Fruit fly (Drosophila melanogaster) whole organism, embryonic: ENCODE data around the gene CG31100.

Experiments
- C15 ChIP-seq: fragments of 200-800 bp; sonication (Bioruptor generic); IDR thresholded peaks from 3 replicates; pipeline ENCODE4 v1.3.6; 2022; ENCODE audit warnings: missing biosample characterization, missing genetic modification characterization
- CG10462 ChIP-seq: fragments of 200-800 bp; sonication (Bioruptor generic); optimal IDR thresholded peaks from 2 replicates; lab custom pipeline; 2016; ENCODE audit warnings: missing biosample characterization, missing genetic modification characterization
- CG10654 ChIP-seq: fragments of 200-800 bp; sonication (Bioruptor generic); optimal IDR thresholded peaks from 2 replicates; lab custom pipeline; 2016; ENCODE audit warnings: missing biosample characterization, missing genetic modification characterization
- CG15011 ChIP-seq: fragments of 200-800 bp; sonication (Bioruptor generic); optimal IDR thresholded peaks from 3 replicates; lab custom pipeline; 2018; ENCODE audit warnings: missing biosample characterization, mild to moderate bottlenecking, missing genetic modification characterization
- CG15269 ChIP-seq: fragments of 200-800 bp; sonication (Bioruptor generic); optimal IDR thresholded peaks from 2 replicates; lab custom pipeline; 2018; ENCODE audit warnings: missing biosample characterization, mild to moderate bottlenecking, missing genetic modification characterization, moderate library complexity
- CG1602 ChIP-seq: fragments of 200-800 bp; sonication (Bioruptor generic); optimal IDR thresholded peaks from 3 replicates; lab custom pipeline; 2016; ENCODE audit warnings: missing biosample characterization, missing genetic modification characterization
- CG17802 ChIP-seq: fragments of 200-800 bp; sonication (Bioruptor generic); optimal IDR thresholded peaks from 2 replicates; lab custom pipeline; 2018; ENCODE audit warnings: missing biosample characterization, mild to moderate bottlenecking, missing genetic modification characterization, moderate library complexity
- CG8290 ChIP-seq, 3 experiments: fragments of 200-800 bp; sonication (Bioruptor generic); optimal IDR thresholded peaks; 2 replicates each; lab custom pipeline; 2016 to 2019; ENCODE audit warnings: missing biosample characterization in 3 of 3, missing genetic modification characterization in 3 of 3, mild to moderate bottlenecking in 2 of 3, moderate library complexity in 1 of 3
- CG8765 ChIP-seq: fragments of 200-800 bp; sonication (Bioruptor generic); IDR thresholded peaks from 2 replicates; pipeline ENCODE4 v1.3.6; 2022; ENCODE audit warnings: missing biosample characterization, missing genetic modification characterization
- CG8944 ChIP-seq: fragments of 200-800 bp; sonication (Bioruptor generic); optimal IDR thresholded peaks from 3 replicates; lab custom pipeline; 2016; ENCODE audit warnings: missing biosample characterization, missing genetic modification characterization
- CG9797 ChIP-seq: fragments of 200-800 bp; sonication (Bioruptor generic); optimal IDR thresholded peaks from 3 replicates; lab custom pipeline; 2018; ENCODE audit warnings: missing biosample characterization, mild to moderate bottlenecking, missing genetic modification characterization
- Dll ChIP-seq: fragments of 200-800 bp; sonication (Bioruptor generic); IDR thresholded peaks from 4 replicates; pipeline ENCODE4 v1.3.6; 2022; ENCODE audit warnings: missing biosample characterization, missing genetic modification characterization; ENCODE audit not compliant: partially characterized antibody
- Dp ChIP-seq: fragments of 200-800 bp; sonication (Bioruptor generic); optimal IDR thresholded peaks from 2 replicates; lab custom pipeline; 2018; ENCODE audit warnings: missing biosample characterization, mild to moderate bottlenecking, missing genetic modification characterization, moderate library complexity
- HLH54F ChIP-seq: fragments of 200-800 bp; sonication (Bioruptor generic); optimal IDR thresholded peaks from 3 replicates; lab custom pipeline; 2016; ENCODE audit warnings: missing biosample characterization, missing genetic modification characterization
- HmgD ChIP-seq: fragments of 200-800 bp; sonication (Bioruptor generic); optimal IDR thresholded peaks from 3 replicates; lab custom pipeline; 2016; ENCODE audit warnings: missing biosample characterization, missing genetic modification characterization
- Jarid2 ChIP-seq: fragments of 200-800 bp; sonication (Bioruptor generic); optimal IDR thresholded peaks from 3 replicates; lab custom pipeline; 2017; ENCODE audit warnings: mild to moderate bottlenecking, missing biosample characterization, missing genetic modification reagents, missing genetic modification characterization
- Kr ChIP-seq: fragments of 200-800 bp; sonication (Bioruptor generic); optimal IDR thresholded peaks from 2 replicates; lab custom pipeline; 2017; ENCODE audit warnings: missing biosample characterization, mild to moderate bottlenecking, missing genetic modification characterization
- Meics ChIP-seq: fragments of 200-800 bp; sonication (Bioruptor generic); optimal IDR thresholded peaks from 2 replicates; lab custom pipeline; 2017; ENCODE audit warnings: missing biosample characterization, mild to moderate bottlenecking, missing genetic modification characterization
- NFAT ChIP-seq: fragments of 200-800 bp; sonication (Bioruptor generic); IDR thresholded peaks from 2 replicates; pipeline ENCODE4 v1.3.6; 2022; ENCODE audit warnings: missing biosample characterization, missing genetic modification characterization
- NK7.1 ChIP-seq: fragments of 200-800 bp; sonication (Bioruptor generic); optimal IDR thresholded peaks from 3 replicates; lab custom pipeline; 2016; ENCODE audit warnings: missing biosample characterization, missing genetic modification characterization
- Tbp ChIP-seq: fragments of >200 bp; optimal IDR thresholded peaks from 2 replicates; lab custom pipeline; 2018; ENCODE audit warnings: missing biosample characterization, missing genetic modification characterization
- Trl ChIP-seq, 3 experiments: fragments of >200 bp in 2 of 3; fragments of 200-800 bp in 1 of 3; sonication (Bioruptor generic) in 1 of 3; optimal IDR thresholded peaks; 2 replicates in 1 of 3; 3 replicates in 2 of 3; lab custom pipeline; 2016 to 2017; ENCODE audit warnings: missing biosample characterization in 1 of 3, missing genetic modification characterization in 1 of 3
- ab ChIP-seq: fragments of 200-800 bp; sonication (Bioruptor generic); optimal IDR thresholded peaks from 2 replicates; lab custom pipeline; 2016; ENCODE audit warnings: missing biosample characterization, missing genetic modification characterization
- ac ChIP-seq: fragments of 200-800 bp; sonication (Bioruptor generic); optimal IDR thresholded peaks from 3 replicates; lab custom pipeline; 2017; ENCODE audit warnings: missing biosample characterization, mild to moderate bottlenecking, missing genetic modification characterization
- az2 ChIP-seq: fragments of 200-800 bp; sonication (Bioruptor generic); optimal IDR thresholded peaks from 3 replicates; lab custom pipeline; 2016; ENCODE audit warnings: missing biosample characterization, missing genetic modification characterization
- bigmax ChIP-seq: fragments of 200-800 bp; sonication (Bioruptor generic); optimal IDR thresholded peaks from 2 replicates; lab custom pipeline; 2018; ENCODE audit warnings: missing biosample characterization, mild to moderate bottlenecking, missing genetic modification characterization
- br ChIP-seq: fragments of >200 bp; optimal IDR thresholded peaks from 2 replicates; lab custom pipeline; 2017
- cas ChIP-seq: fragments of 200-800 bp; sonication (Bioruptor generic); IDR thresholded peaks from 2 replicates; pipeline ENCODE4 v1.3.6; 2022; ENCODE audit warnings: missing biosample characterization, missing genetic modification characterization
- corto ChIP-seq: fragments of 200-800 bp; sonication (Bioruptor generic); optimal IDR thresholded peaks from 2 replicates; lab custom pipeline; 2016; ENCODE audit warnings: missing biosample characterization, mild to moderate bottlenecking, missing genetic modification characterization, moderate library complexity
- danr ChIP-seq: fragments of 200-800 bp; sonication (Bioruptor generic); IDR thresholded peaks from 2 replicates; pipeline ENCODE4 v1.3.6; 2022; ENCODE audit warnings: missing biosample characterization, missing genetic modification characterization
- dysf ChIP-seq: fragments of 200-800 bp; sonication (Bioruptor generic); IDR thresholded peaks from 3 replicates; pipeline ENCODE4 v1.3.6; 2022; ENCODE audit warnings: missing biosample characterization, missing genetic modification characterization
- ind ChIP-seq: fragments of 200-800 bp; sonication (Bioruptor generic); optimal IDR thresholded peaks from 3 replicates; lab custom pipeline; 2016; ENCODE audit warnings: missing biosample characterization, missing genetic modification characterization
- knrl ChIP-seq: fragments of 200-800 bp; sonication (Bioruptor generic); IDR thresholded peaks from 3 replicates; pipeline ENCODE4 v1.3.6; 2022; ENCODE audit warnings: missing biosample characterization, missing genetic modification characterization; ENCODE audit not compliant: partially characterized antibody
- lola ChIP-seq, 3 experiments: fragments of >200 bp in 2 of 3; fragments of 200-800 bp in 1 of 3; sonication (Bioruptor generic) in 1 of 3; optimal IDR thresholded peaks; 2 replicates each; lab custom pipeline; 2017 to 2019; ENCODE audit warnings: missing biosample characterization in 3 of 3, missing genetic modification characterization in 3 of 3, mild to moderate bottlenecking in 1 of 3, moderate library complexity in 1 of 3
- p53 ChIP-seq: fragments of 200-800 bp; sonication (Bioruptor generic); optimal IDR thresholded peaks from 2 replicates; lab custom pipeline; 2016; ENCODE audit warnings: missing biosample characterization, missing genetic modification characterization
- pfk ChIP-seq: fragments of 200-800 bp; sonication (Bioruptor generic); optimal IDR thresholded peaks from 2 replicates; lab custom pipeline; 2018; ENCODE audit warnings: missing biosample characterization, mild to moderate bottlenecking, missing genetic modification characterization, moderate library complexity
- ranshi ChIP-seq: fragments of 200-800 bp; sonication (Bioruptor generic); IDR thresholded peaks from 2 replicates; pipeline ENCODE4 v1.3.6; 2022; ENCODE audit warnings: missing biosample characterization, missing genetic modification characterization
- repo ChIP-seq: fragments of 200-800 bp; sonication (Bioruptor generic); optimal IDR thresholded peaks from 2 replicates; lab custom pipeline; 2016; ENCODE audit warnings: missing biosample characterization, missing genetic modification characterization
- salm ChIP-seq: fragments of 200-800 bp; sonication (Bioruptor generic); optimal IDR thresholded peaks from 2 replicates; lab custom pipeline; 2018; ENCODE audit warnings: missing biosample characterization, mild to moderate bottlenecking, missing genetic modification characterization
- sisA ChIP-seq: fragments of 200-800 bp; sonication (Bioruptor generic); IDR thresholded peaks from 2 replicates; pipeline ENCODE4 v1.3.6; 2022; ENCODE audit warnings: missing biosample characterization, missing genetic modification characterization
- slp2 ChIP-seq: fragments of 200-800 bp; sonication (Bioruptor generic); optimal IDR thresholded peaks from 2 replicates; lab custom pipeline; 2016; ENCODE audit warnings: missing biosample characterization, missing genetic modification characterization
- sqz ChIP-seq: fragments of 200-800 bp; sonication (Bioruptor generic); optimal IDR thresholded peaks from 3 replicates; lab custom pipeline; 2018; ENCODE audit warnings: missing biosample characterization, mild to moderate bottlenecking, missing genetic modification characterization
- ssp ChIP-seq: fragments of 200-800 bp; sonication (Bioruptor generic); IDR thresholded peaks from 2 replicates; pipeline ENCODE4 v1.3.6; 2022; ENCODE audit warnings: missing biosample characterization, missing genetic modification characterization
- sug ChIP-seq: fragments of 200-800 bp; optimal IDR thresholded peaks from 2 replicates; lab custom pipeline; 2019; ENCODE audit warnings: missing biosample characterization, mild to moderate bottlenecking, missing genetic modification characterization, moderate library complexity
- tgo ChIP-seq: fragments of 200-800 bp; sonication (Bioruptor generic); IDR thresholded peaks from 3 replicates; pipeline ENCODE4 v1.3.6; 2022; ENCODE audit warnings: missing biosample characterization, missing genetic modification characterization
- tin ChIP-seq: fragments of 200-800 bp; sonication (Bioruptor generic); optimal IDR thresholded peaks from 3 replicates; lab custom pipeline; 2016; ENCODE audit warnings: missing biosample characterization, missing genetic modification characterization
- unpg ChIP-seq: fragments of 200-800 bp; sonication (Bioruptor generic); optimal IDR thresholded peaks from 3 replicates; lab custom pipeline; 2018; ENCODE audit warnings: missing biosample characterization, mild to moderate bottlenecking, missing genetic modification characterization, moderate library complexity
- yki ChIP-seq: fragments of >200 bp; optimal IDR thresholded peaks from 3 replicates; lab custom pipeline; 2018
- zen2 ChIP-seq: fragments of 200-800 bp; sonication (Bioruptor generic); IDR thresholded peaks from 3 replicates; pipeline ENCODE4 v1.3.6; 2022; ENCODE audit warnings: missing biosample characterization, missing genetic modification characterization; ENCODE audit not compliant: partially characterized antibody

Gene CG31100

dm6 chr3R:8979850-8980775, 23.3 kb downstream of the CG31100 start (continued):
- TF ChIP-seq ssp (GFP tag; lab: Robert Waterston, UW) (no peak), zen2 (GFP tag; lab: Robert Waterston, UW) (no peak), salm (tag; lab: Kevin White, UChicago) (no peak), p53 (no peak), knrl (GFP tag; lab: Robert Waterston, UW) (peak; percentile 63; the same call in 2 of the 3 replicates), Dll (GFP tag; lab: Robert Waterston, UW) (no peak; the same call in 3 of the 4 replicates), CG8290 (GFP tag; optimal IDR thresholded peaks at IDR 0.05; lab: Kevin White, UChicago) (no peak), CG8290 (tag; optimal IDR thresholded peaks at IDR 0.05; lab: Kevin White, UChicago) (peak in 1 of 2 experiments; percentile 34), unpg (GFP tag; lab: Kevin White, UChicago) (no peak), cas (GFP tag; lab: Robert Waterston, UW) (no peak), Jarid2 (no peak), CG1602 (GFP tag; lab: Kevin White, UChicago) (no peak), Trl (optimal IDR thresholded peaks at IDR 0.05; lab: Kevin White, UChicago) (no peak), Trl (GFP tag; optimal IDR thresholded peaks at IDR 0.05; lab: Kevin White, UChicago) (no peak), corto (no peak), sqz (no peak), CG15269 (tag; lab: Kevin White, UChicago) (peak; percentile 28), ind (GFP tag; lab: Kevin White, UChicago) (no peak), dysf (no peak), CG10654 (GFP tag; lab: Kevin White, UChicago) (no peak), danr (no peak), CG8944 (no peak), sisA (GFP tag; lab: Robert Waterston, UW) (no peak), ranshi (GFP tag; lab: Robert Waterston, UW) (no peak), CG15011 (GFP tag; lab: Kevin White, UChicago) (no peak), Meics (GFP tag; lab: Kevin White, UChicago) (peak; percentile 6), NK7.1 (GFP tag; lab: Kevin White, UChicago) (peak; percentile 10), yki (lab: Kevin White, UChicago) (no peak), HLH54F (no peak), sug (tag; lab: Kevin White, UChicago) (no peak), CG9797 (no peak), ab (GFP tag; lab: Kevin White, UChicago) (no peak), NFAT (GFP tag; lab: Robert Waterston, UW) (no peak), tgo (peak; percentile 28; the same call in 1 of the 3 replicates), br (lab: Kevin White, UChicago) (no peak), CG10462 (GFP tag; lab: Kevin White, UChicago) (no peak), Tbp (no peak), tin (GFP tag; lab: Kevin White, UChicago) (no peak), repo (GFP tag; lab: Kevin White, UChicago) (no peak), HmgD (GFP tag; lab: Kevin White, UChicago) (peak; percentile 11), slp2 (no peak), az2 (GFP tag; lab: Kevin White, UChicago) (no peak), lola (GFP tag; optimal IDR thresholded peaks at IDR 0.05; lab: Kevin White, UChicago) (no peak), CG17802 (tag; lab: Kevin White, UChicago) (no peak), bigmax (GFP tag; lab: Kevin White, UChicago) (no peak), C15 (GFP tag; lab: Robert Waterston, UW) (no peak), Dp (GFP tag; lab: Kevin White, UChicago) (peak; percentile 97), CG8765 (no peak), Kr (GFP tag; lab: Kevin White, UChicago) (no peak), ac (GFP tag; lab: Kevin White, UChicago) (no peak), pfk (GFP tag; lab: Kevin White, UChicago) (peak; percentile 18)
